Worm (Caenorhabditis elegans) whole organism, late embryonic: ENCODE measurements around the gene C33D9.6.

ENCODE experiments used
- C08G9.2 ChIP-seq: sonication (generic microtip); optimal IDR thresholded peaks from 2 replicates; lab custom pipeline; 2016; ENCODE audit warnings: mild to moderate bottlenecking, missing genetic modification characterization, moderate library complexity, missing compliant biosample characterization
- K02D7.2 ChIP-seq: sonication (generic microtip); optimal IDR thresholded peaks from 2 replicates; lab custom pipeline; 2017; ENCODE audit warnings: mild to moderate bottlenecking, missing genetic modification characterization, missing compliant biosample characterization
- Y22D7AL.16 ChIP-seq: sonication (generic microtip); optimal IDR thresholded peaks from 2 replicates; lab custom pipeline; 2016; ENCODE audit warnings: missing genetic modification characterization, missing compliant biosample characterization
- ahr-1 ChIP-seq: sonication (generic microtip); optimal IDR thresholded peaks from 2 replicates; lab custom pipeline; 2016; ENCODE audit warnings: missing genetic modification characterization, missing compliant biosample characterization
- ama-1 ChIP-seq: fragments of 150-350 bp; optimal IDR thresholded peaks from 2 replicates; lab custom pipeline; 2014
- ceh-14 ChIP-seq: sonication (generic microtip); optimal IDR thresholded peaks from 2 replicates; lab custom pipeline; 2016; ENCODE audit warnings: missing genotype, missing genetic modification characterization, missing compliant biosample characterization
- ceh-19 ChIP-seq: fragments of 200-800 bp; sonication (Bioruptor generic); optimal IDR thresholded peaks from 2 replicates; lab custom pipeline; 2018; ENCODE audit warnings: mild to moderate bottlenecking, missing genetic modification characterization, missing compliant biosample characterization
- ceh-2 ChIP-seq: sonication (generic microtip); optimal IDR thresholded peaks from 2 replicates; lab custom pipeline; 2016; ENCODE audit warnings: missing genotype, missing genetic modification characterization, missing compliant biosample characterization
- ceh-30 ChIP-seq: fragments of 150-350 bp; optimal IDR thresholded peaks from 2 replicates; lab custom pipeline; 2014; ENCODE audit warnings: missing biosample characterization, missing genetic modification characterization
- ceh-31 ChIP-seq: sonication (generic microtip); optimal IDR thresholded peaks from 2 replicates; lab custom pipeline; 2016; ENCODE audit warnings: missing genetic modification characterization, missing compliant biosample characterization
- ceh-48 ChIP-seq: sonication (generic microtip); optimal IDR thresholded peaks from 2 replicates; lab custom pipeline; 2016; ENCODE audit warnings: missing genetic modification characterization, inconsistent platforms, missing compliant biosample characterization
- ceh-6 ChIP-seq: fragments of 200-800 bp; sonication (Bioruptor generic); optimal IDR thresholded peaks from 2 replicates; lab custom pipeline; 2018; ENCODE audit warnings: mild to moderate bottlenecking, missing genetic modification characterization, missing compliant biosample characterization
- ceh-9 ChIP-seq: sonication (generic microtip); optimal IDR thresholded peaks from 2 replicates; lab custom pipeline; 2016; ENCODE audit warnings: mild to moderate bottlenecking, missing genetic modification characterization, inconsistent platforms, missing compliant biosample characterization
- dmd-4 ChIP-seq: sonication (generic microtip); optimal IDR thresholded peaks from 2 replicates; lab custom pipeline; 2016; ENCODE audit warnings: borderline replicate concordance, missing genetic modification characterization, missing compliant biosample characterization
- dve-1 ChIP-seq: sonication (generic microtip); optimal IDR thresholded peaks from 2 replicates; lab custom pipeline; 2017; ENCODE audit warnings: antibody characterized with exemption, mild to moderate bottlenecking, missing genetic modification characterization, missing compliant biosample characterization
- elt-2 ChIP-seq: sonication (generic microtip); optimal IDR thresholded peaks from 2 replicates; lab custom pipeline; 2016; ENCODE audit warnings: missing genetic modification reagents, missing genetic modification characterization, missing compliant biosample characterization
- ets-4 ChIP-seq: sonication (generic microtip); optimal IDR thresholded peaks from 2 replicates; lab custom pipeline; 2016; ENCODE audit warnings: missing genetic modification characterization, missing compliant biosample characterization
- eyg-1 ChIP-seq: sonication (generic microtip); optimal IDR thresholded peaks from 2 replicates; lab custom pipeline; 2016; ENCODE audit warnings: missing genotype, missing genetic modification characterization, missing compliant biosample characterization
- fax-1 ChIP-seq: sonication (generic microtip); optimal IDR thresholded peaks from 2 replicates; lab custom pipeline; 2016; ENCODE audit warnings: missing genotype, missing genetic modification characterization, missing compliant biosample characterization
- fkh-6 ChIP-seq: sonication (generic microtip); optimal IDR thresholded peaks from 2 replicates; lab custom pipeline; 2016; ENCODE audit warnings: missing genetic modification characterization, missing compliant biosample characterization
- hlh-30 ChIP-seq: sonication (generic microtip); optimal IDR thresholded peaks from 2 replicates; lab custom pipeline; 2017; ENCODE audit warnings: antibody characterized with exemption, missing genetic modification characterization, missing compliant biosample characterization; ENCODE audit not compliant: insufficient read depth
- madf-2 ChIP-seq: sonication (generic microtip); optimal IDR thresholded peaks from 2 replicates; lab custom pipeline; 2017; ENCODE audit warnings: missing genetic modification characterization, missing compliant biosample characterization
- mec-3 ChIP-seq: sonication (generic microtip); optimal IDR thresholded peaks from 2 replicates; lab custom pipeline; 2016; ENCODE audit warnings: borderline replicate concordance, missing genetic modification characterization, missing compliant biosample characterization
- nfya-1 ChIP-seq: sonication (generic microtip); optimal IDR thresholded peaks from 2 replicates; lab custom pipeline; 2017; ENCODE audit warnings: missing genetic modification characterization, mild to moderate bottlenecking, missing compliant biosample characterization, antibody characterized with exemption, moderate library complexity
- odd-2 ChIP-seq: sonication (generic microtip); optimal IDR thresholded peaks from 2 replicates; lab custom pipeline; 2017; ENCODE audit warnings: antibody characterized with exemption, mild to moderate bottlenecking, missing genetic modification characterization, missing compliant biosample characterization
- pag-3 ChIP-seq: sonication (generic microtip); optimal IDR thresholded peaks from 2 replicates; lab custom pipeline; 2016; ENCODE audit warnings: missing compliant biosample characterization, missing genetic modification characterization, borderline replicate concordance
- pha-4 ChIP-seq: fragments of 150-350 bp; optimal IDR thresholded peaks from 2 replicates; lab custom pipeline; 2018; ENCODE audit warnings: missing biosample characterization, missing genetic modification reagents, missing genetic modification characterization
- sox-2 ChIP-seq: fragments of 200-800 bp; sonication (Bioruptor generic); IDR thresholded peaks from 2 replicates; pipeline ENCODE4 v1.3.6; 2022; ENCODE audit warnings: missing genetic modification reagents, missing genetic modification characterization, missing compliant biosample characterization
- tbx-7 ChIP-seq: sonication (generic microtip); optimal IDR thresholded peaks from 2 replicates; lab custom pipeline; 2016; ENCODE audit warnings: missing genotype, missing genetic modification characterization, missing compliant biosample characterization
- ttx-3 ChIP-seq: sonication (generic microtip); optimal IDR thresholded peaks from 2 replicates; lab custom pipeline; 2016; ENCODE audit warnings: missing genetic modification reagents, missing genetic modification characterization, missing compliant biosample characterization
- unc-3 ChIP-seq, 2 experiments: fragments of 200-800 bp in 1 of 2; sonication (Bioruptor generic) in 1 of 2; sonication (generic microtip) in 1 of 2; conservative IDR thresholded peaks in 1 of 2; optimal IDR thresholded peaks in 1 of 2; 2 replicates each; pipeline versions ENCODE4 v1.3.6 to Lab custom; 2016 to 2022; ENCODE audit warnings: missing compliant biosample characterization in 2 of 2, missing genetic modification characterization in 2 of 2, missing genetic modification reagents in 1 of 2
- unc-55 ChIP-seq: sonication (generic microtip); optimal IDR thresholded peaks from 2 replicates; lab custom pipeline; 2017; ENCODE audit warnings: missing biosample characterization, missing genetic modification reagents, missing genetic modification characterization
- zip-5 ChIP-seq: sonication (generic microtip); optimal IDR thresholded peaks from 2 replicates; lab custom pipeline; 2016; ENCODE audit warnings: missing genetic modification characterization, missing compliant biosample characterization
- ztf-16 ChIP-seq: sonication (generic microtip); optimal IDR thresholded peaks from 2 replicates; lab custom pipeline; 2017; ENCODE audit warnings: missing genetic modification characterization, missing compliant biosample characterization

Gene C33D9.6

ce11 chrIV:8824145-8824833, 46.3 kb upstream of the C33D9.6 start, which contains the start of the genes col-117 and col-3 (continued):
- no peak for TF ChIP-seq Y22D7AL.16

DNA sequence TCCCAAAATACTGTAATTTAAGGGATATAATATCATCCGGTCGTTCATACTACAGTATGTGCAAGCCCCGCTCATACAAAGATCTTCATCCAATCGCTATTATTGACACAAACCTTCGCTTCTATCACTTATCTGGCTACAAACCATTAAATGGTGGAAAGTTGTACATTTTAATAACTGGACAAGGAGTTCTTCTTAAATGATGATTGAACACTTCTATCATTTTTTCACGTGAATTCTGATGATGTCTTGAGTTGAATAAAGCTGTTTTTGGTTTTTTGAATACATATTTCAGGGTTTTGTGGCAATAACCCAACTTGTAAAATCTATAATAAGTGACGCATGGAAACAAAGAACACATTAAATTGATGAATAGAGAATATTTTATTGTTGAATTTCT, 44.7 kb upstream of the C33D9.6 start:
- TF ChIP-seq ceh-19 (GFP tag; lab: Kevin White, UChicago) = no peak
- TF ChIP-seq Y22D7AL.16 = no peak
- no peak for TF ChIP-seq unc-55
- no peak for TF ChIP-seq unc-3 (GFP tag; conservative IDR thresholded peaks at IDR 0.05; lab: Robert Waterston, UW)
- TF ChIP-seq unc-3 (tag; optimal IDR thresholded peaks at IDR 0.05; lab: Kevin White, UChicago) = no peak
- TF ChIP-seq pag-3 (tag; lab: Kevin White, UChicago) = no peak
- TF ChIP-seq ahr-1 (tag; lab: Kevin White, UChicago) = no peak
- no peak for TF ChIP-seq madf-2
- TF ChIP-seq ceh-2 (tag; lab: Kevin White, UChicago) = no peak
- no peak for TF ChIP-seq odd-2 (tag; lab: Kevin White, UChicago)
- no peak for TF ChIP-seq ttx-3
- TF ChIP-seq hlh-30 (tag; lab: Kevin White, UChicago) = no peak
- no peak for TF ChIP-seq elt-2 (tag; lab: Kevin White, UChicago)

ce11 chrIV:8821147-8821546, 43.2 kb upstream of the C33D9.6 start, which contains the start of gene T28C6.5:
Gene T28C6.5 (plus strand): TSS chrIV:8821447.
- TF ChIP-seq fkh-6 = no peak
- no peak for TF ChIP-seq ceh-48 (tag; lab: Kevin White, UChicago)
- no peak for TF ChIP-seq ama-1
- no peak for TF ChIP-seq Y22D7AL.16
- TF ChIP-seq ceh-30 = no peak
- no peak for TF ChIP-seq K02D7.2 (tag; lab: Kevin White, UChicago)
- TF ChIP-seq mec-3 (tag; lab: Kevin White, UChicago) = no peak
- TF ChIP-seq ceh-6 (GFP tag; lab: Kevin White, UChicago) = no peak
- TF ChIP-seq ceh-19 (GFP tag; lab: Kevin White, UChicago) = no peak
- no peak for TF ChIP-seq eyg-1 (tag; lab: Kevin White, UChicago)
- no peak for TF ChIP-seq zip-5
- TF ChIP-seq dmd-4 = no peak
- TF ChIP-seq pha-4 = no peak
- no peak for TF ChIP-seq ceh-9 (tag; lab: Kevin White, UChicago)
- TF ChIP-seq sox-2 = no peak

ce11 chrIV:8820041-8820440, 42.1 kb upstream of the C33D9.6 start, which contains the start of gene T28C6.3:
Gene T28C6.3 (plus strand): TSS chrIV:8820341.
- TF ChIP-seq pag-3 (tag; lab: Kevin White, UChicago) (no peak), ceh-31 (tag; lab: Kevin White, UChicago) (no peak), K02D7.2 (tag; lab: Kevin White, UChicago) (no peak), nfya-1 (no peak), ztf-16 (tag; lab: Kevin White, UChicago) (no peak), ets-4 (tag; lab: Kevin White, UChicago) (no peak), fax-1 (tag; lab: Kevin White, UChicago) (no peak), dve-1 (tag; lab: Kevin White, UChicago) (no peak), ceh-6 (GFP tag; lab: Kevin White, UChicago) (no peak), unc-55 (no peak), C08G9.2 (tag; lab: Kevin White, UChicago) (no peak), ceh-14 (no peak), tbx-7 (tag; lab: Kevin White, UChicago) (no peak), eyg-1 (tag; lab: Kevin White, UChicago) (no peak), hlh-30 (tag; lab: Kevin White, UChicago) (no peak)
